Fruit fly (Drosophila melanogaster) whole organism, wandering third instar larva: ENCODE measurements around the gene TyrR.
A peak's percentile ranks its signal among the peaks of the same experiment; 100 is the strongest.

ENCODE experiments used
- Abd-B ChIP-seq: fragments of >200 bp; optimal IDR thresholded peaks from 2 replicates; lab custom pipeline; 2017; ENCODE audit warnings: missing biosample characterization, missing genetic modification characterization
- CG32264 ChIP-seq: fragments of 200-800 bp; sonication (Bioruptor generic); optimal IDR thresholded peaks from 2 replicates; lab custom pipeline; 2016; ENCODE audit warnings: missing biosample characterization, missing genetic modification characterization
- CG9705 ChIP-seq: fragments of 200-800 bp; sonication (Bioruptor generic); optimal IDR thresholded peaks from 2 replicates; lab custom pipeline; 2018; ENCODE audit warnings: missing biosample characterization, mild to moderate bottlenecking, missing genetic modification characterization
- CrebA ChIP-seq: fragments of 200-800 bp; sonication (Bioruptor generic); optimal IDR thresholded peaks from 2 replicates; lab custom pipeline; 2016; ENCODE audit warnings: missing biosample characterization, mild to moderate bottlenecking, missing genetic modification characterization, borderline replicate concordance
- Dfd ChIP-seq: fragments of >200 bp; optimal IDR thresholded peaks from 2 replicates; lab custom pipeline; 2017; ENCODE audit warnings: missing biosample characterization, missing genetic modification characterization
- Dif ChIP-seq: fragments of 200-275, 200-300 bp; sonication (Bioruptor generic); optimal IDR thresholded peaks from 2 replicates; lab custom pipeline; 2018; ENCODE audit warnings: missing biosample characterization, missing genetic modification characterization; ENCODE audit not compliant: partially characterized antibody
- GATAd ChIP-seq: sonication (Bioruptor generic); optimal IDR thresholded peaks from 2 replicates; lab custom pipeline; 2016; ENCODE audit warnings: missing biosample characterization, missing genetic modification characterization
- HLH106 ChIP-seq: fragments of 200-800 bp; optimal IDR thresholded peaks from 3 replicates; lab custom pipeline; 2019; ENCODE audit warnings: missing biosample characterization, mild to moderate bottlenecking, missing genetic modification characterization, moderate library complexity
- Hnf4 ChIP-seq: fragments of 200-800 bp; sonication (Bioruptor generic); optimal IDR thresholded peaks from 2 replicates; lab custom pipeline; 2016; ENCODE audit warnings: missing biosample characterization, mild to moderate bottlenecking, missing genetic modification characterization
- Hr78 ChIP-seq: fragments of >200 bp; optimal IDR thresholded peaks from 2 replicates; lab custom pipeline; 2017; ENCODE audit warnings: missing biosample characterization, missing genetic modification characterization
- Jra ChIP-seq: sonication (Bioruptor generic); optimal IDR thresholded peaks from 2 replicates; lab custom pipeline; 2016; ENCODE audit warnings: missing biosample characterization, missing genetic modification characterization
- Myc ChIP-seq: fragments of >200 bp; optimal IDR thresholded peaks from 2 replicates; lab custom pipeline; 2017
- OdsH ChIP-seq: fragments of 200-800 bp; sonication (Bioruptor generic); optimal IDR thresholded peaks from 2 replicates; lab custom pipeline; 2016; ENCODE audit warnings: missing biosample characterization, mild to moderate bottlenecking, missing genetic modification characterization
- Rel ChIP-seq, 2 experiments: fragments of 200-800 bp; sonication (Bioruptor generic) in 1 of 2; optimal IDR thresholded peaks; 2 replicates in 1 of 2; 3 replicates in 1 of 2; lab custom pipeline; 2016 to 2019; ENCODE audit warnings: mild to moderate bottlenecking in 2 of 2, missing biosample characterization in 2 of 2, missing genetic modification characterization in 2 of 2, moderate library complexity in 1 of 2
- Sp1 ChIP-seq: fragments of 200-800 bp; sonication (Bioruptor generic); optimal IDR thresholded peaks from 3 replicates; lab custom pipeline; 2019; ENCODE audit warnings: missing biosample characterization, mild to moderate bottlenecking, missing genetic modification characterization, moderate library complexity
- Vsx2 ChIP-seq: fragments of 200-300, 225-300 bp; sonication (Bioruptor generic); optimal IDR thresholded peaks from 2 replicates; lab custom pipeline; 2018; ENCODE audit warnings: missing biosample characterization, missing genetic modification characterization; ENCODE audit not compliant: partially characterized antibody
- br ChIP-seq: fragments of 200-800 bp; sonication (Bioruptor generic); optimal IDR thresholded peaks from 2 replicates; lab custom pipeline; 2016; ENCODE audit warnings: missing biosample characterization, missing genetic modification characterization
- brk ChIP-seq: fragments of 200-800 bp; sonication (Bioruptor generic); optimal IDR thresholded peaks from 2 replicates; lab custom pipeline; 2016; ENCODE audit warnings: missing biosample characterization, mild to moderate bottlenecking, missing genetic modification characterization
- dl ChIP-seq, 2 experiments: fragments of 175-275, 200-275 bp in 1 of 2; fragments of 200-275 bp in 1 of 2; sonication (Bioruptor generic); optimal IDR thresholded peaks; lab custom pipeline; 2018; ENCODE audit warnings: mild to moderate bottlenecking in 2 of 2, missing biosample characterization in 2 of 2, missing genetic modification characterization in 2 of 2, moderate library complexity in 2 of 2; ENCODE audit not compliant: partially characterized antibody in 2 of 2, insufficient read depth in 1 of 2
- dmrt93B ChIP-seq: fragments of 200-800 bp; sonication (Bioruptor generic); optimal IDR thresholded peaks from 2 replicates; lab custom pipeline; 2018; ENCODE audit warnings: missing biosample characterization, mild to moderate bottlenecking, missing genetic modification characterization
- dsf ChIP-seq: sonication (Bioruptor generic); optimal IDR thresholded peaks from 2 replicates; lab custom pipeline; 2016; ENCODE audit warnings: missing biosample characterization, missing genetic modification characterization, borderline replicate concordance
- ey ChIP-seq: fragments of 200-800 bp; sonication (Bioruptor generic); optimal IDR thresholded peaks from 2 replicates; lab custom pipeline; 2016; ENCODE audit warnings: missing biosample characterization, missing genetic modification characterization
- foxo ChIP-seq, 2 experiments: fragments of 200-800 bp; sonication (Bioruptor generic); optimal IDR thresholded peaks; 2 replicates in 1 of 2; 3 replicates in 1 of 2; lab custom pipeline; 2016 to 2017; ENCODE audit warnings: missing biosample characterization in 2 of 2, missing genetic modification characterization in 2 of 2
- fru ChIP-seq: fragments of 200-800 bp; sonication (Bioruptor generic); optimal IDR thresholded peaks from 3 replicates; lab custom pipeline; 2016; ENCODE audit warnings: missing biosample characterization, mild to moderate bottlenecking, missing genetic modification characterization
- h ChIP-seq: fragments of 200-800 bp; sonication (Bioruptor generic); optimal IDR thresholded peaks from 3 replicates; lab custom pipeline; 2016; ENCODE audit warnings: missing biosample characterization, mild to moderate bottlenecking, missing genetic modification characterization
- jim ChIP-seq: fragments of 175-275, 200-325 bp; sonication (Bioruptor generic); optimal IDR thresholded peaks from 2 replicates; lab custom pipeline; 2016; ENCODE audit warnings: missing biosample characterization, mild to moderate bottlenecking, missing genetic modification characterization
- lola ChIP-seq: fragments of >200 bp; optimal IDR thresholded peaks from 2 replicates; lab custom pipeline; 2017; ENCODE audit warnings: missing biosample characterization, missing genetic modification characterization
- pan ChIP-seq: fragments of >200 bp; optimal IDR thresholded peaks from 2 replicates; lab custom pipeline; 2017
- psq ChIP-seq: fragments of 200-800 bp; sonication (Bioruptor generic); optimal IDR thresholded peaks from 3 replicates; lab custom pipeline; 2017; ENCODE audit warnings: missing biosample characterization, mild to moderate bottlenecking, missing genetic modification characterization, moderate library complexity
- sage ChIP-seq: fragments of 200-800 bp; sonication (Bioruptor generic); optimal IDR thresholded peaks from 2 replicates; lab custom pipeline; 2016; ENCODE audit warnings: missing biosample characterization, mild to moderate bottlenecking, missing genetic modification characterization
- sv ChIP-seq: fragments of 200-800 bp; sonication (Bioruptor generic); optimal IDR thresholded peaks from 3 replicates; lab custom pipeline; 2016; ENCODE audit warnings: missing biosample characterization, missing genetic modification characterization
- tai ChIP-seq: sonication (Bioruptor generic); optimal IDR thresholded peaks from 2 replicates; lab custom pipeline; 2016; ENCODE audit warnings: missing biosample characterization, missing genetic modification characterization
- usp ChIP-seq: fragments of >200 bp; optimal IDR thresholded peaks from 2 replicates; lab custom pipeline; 2017; ENCODE audit warnings: missing biosample characterization, missing genetic modification characterization
- woc ChIP-seq: sonication (Bioruptor generic); optimal IDR thresholded peaks from 2 replicates; lab custom pipeline; 2016; ENCODE audit warnings: missing biosample characterization, mild to moderate bottlenecking, missing genetic modification characterization

Gene TyrR

DNA sequence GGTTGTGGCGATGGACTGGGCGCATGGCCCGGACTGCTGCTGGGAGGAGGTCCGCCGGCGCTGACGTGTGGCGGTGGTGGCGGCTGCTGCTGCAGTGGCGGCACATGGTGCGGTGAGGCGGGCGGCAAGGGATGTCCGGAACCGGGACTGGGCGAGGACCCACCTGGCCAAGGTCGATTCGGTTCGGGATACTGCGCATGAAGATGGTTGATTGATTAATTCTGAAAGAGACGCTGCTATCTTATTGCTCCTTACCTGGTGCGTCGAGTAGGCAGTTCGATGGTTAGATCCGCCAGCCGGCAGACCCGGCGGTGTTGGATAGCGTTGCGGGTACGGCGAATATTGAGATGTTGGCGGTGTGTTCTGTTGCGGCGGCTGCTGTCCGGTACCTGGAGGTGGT lies 55.2 kb downstream of the TyrR start:
- TF ChIP-seq Dfd (GFP tag; lab: Kevin White, UChicago) (peak; percentile 31), Jra (GFP tag; lab: Kevin White, UChicago) (no peak), Dif (GFP tag; lab: Kevin White, UChicago) (no peak), h (GFP tag; lab: Kevin White, UChicago) (no peak)

DNA sequence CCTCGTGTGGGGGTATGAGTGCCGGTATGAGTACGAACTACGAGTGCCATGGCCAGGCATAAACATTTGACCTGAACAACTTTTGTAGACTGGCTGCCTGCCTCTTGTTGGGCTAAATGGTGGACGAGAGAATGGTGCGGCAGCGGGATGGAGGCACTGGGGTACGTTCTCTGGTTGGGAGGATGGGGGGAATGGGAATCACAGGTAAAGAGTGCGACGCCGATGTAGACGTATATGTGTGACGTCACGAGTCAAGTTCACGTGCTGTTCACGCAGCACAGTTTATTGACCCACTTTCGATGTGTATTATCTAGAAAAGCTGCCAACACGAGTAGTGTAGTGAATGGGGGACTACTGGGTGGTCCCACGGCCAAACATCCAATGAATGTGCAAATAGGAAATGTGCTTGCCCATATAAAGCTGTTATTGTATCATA lies 56.0 kb downstream of the TyrR start:
- TF ChIP-seq CrebA, result no peak
- TF ChIP-seq Hnf4, result no peak
- TF ChIP-seq GATAd (GFP tag; lab: Kevin White, UChicago), result no peak
- TF ChIP-seq jim (GFP tag; lab: Kevin White, UChicago), result no peak
- no peak for TF ChIP-seq Sp1 (GFP tag; lab: Kevin White, UChicago)
- TF ChIP-seq brk (GFP tag; lab: Kevin White, UChicago), result no peak
- no peak for TF ChIP-seq Dfd (GFP tag; lab: Kevin White, UChicago)
- TF ChIP-seq Vsx2 (GFP tag; lab: Kevin White, UChicago), result no peak

DNA sequence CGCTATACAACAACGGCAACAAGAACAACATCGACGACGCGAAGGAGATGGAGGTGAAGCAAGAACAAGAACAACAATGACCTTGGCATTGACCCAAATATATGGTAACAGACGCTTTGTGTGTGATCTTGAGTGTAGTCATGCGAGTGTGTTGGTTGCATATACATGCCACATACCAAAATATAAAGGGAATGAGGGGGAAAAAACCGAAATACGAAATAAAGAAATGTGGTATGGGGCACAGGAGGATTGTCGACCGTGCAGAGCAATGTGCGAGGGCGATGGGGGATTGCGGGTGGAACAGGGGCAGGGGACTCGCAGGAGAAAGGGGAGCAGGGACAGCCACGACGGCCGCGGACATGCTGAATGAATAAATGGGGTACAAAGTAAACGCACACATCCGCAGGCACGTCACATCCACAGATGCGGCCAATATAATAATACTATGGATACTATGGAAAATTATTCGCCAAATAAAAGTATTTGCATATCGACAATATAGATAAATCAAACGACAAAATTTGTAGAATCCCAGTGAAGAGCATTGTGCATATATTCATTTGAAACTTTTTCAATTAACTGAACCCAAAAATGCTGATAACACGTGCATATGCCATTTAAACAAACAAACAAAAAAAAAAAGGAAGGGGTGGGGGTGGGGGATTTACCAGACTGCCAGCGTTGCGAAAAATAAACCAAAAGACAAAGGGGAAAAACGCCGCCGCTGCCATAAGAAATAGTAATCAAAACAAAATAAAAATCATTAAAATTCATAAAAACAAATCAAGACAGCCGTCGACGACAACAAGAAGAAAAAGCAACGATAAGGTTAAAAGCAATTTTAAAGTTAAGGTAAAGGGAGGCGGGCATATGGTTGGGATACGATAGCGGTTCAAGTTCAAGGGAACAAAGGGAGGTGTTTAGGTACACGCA lies 56.8 kb downstream of the TyrR start:
- TF ChIP-seq dmrt93B (GFP tag; lab: Kevin White, UChicago), result no peak
- no peak for TF ChIP-seq dsf
- peak; percentile 22 for TF ChIP-seq jim (GFP tag; lab: Kevin White, UChicago)
- TF ChIP-seq Hnf4, result peak; percentile 25
- TF ChIP-seq psq (GFP tag; lab: Kevin White, UChicago), result peak; percentile 87
- TF ChIP-seq OdsH (GFP tag; lab: Kevin White, UChicago), result peak; percentile 37
- TF ChIP-seq CrebA, result peak; percentile 90
- TF ChIP-seq tai (GFP tag; lab: Kevin White, UChicago), result peak; percentile 13
- TF ChIP-seq fru (GFP tag; lab: Kevin White, UChicago), result peak; percentile 13
- peak; percentile 19 for TF ChIP-seq woc (GFP tag; lab: Kevin White, UChicago)
- TF ChIP-seq foxo (GFP tag; optimal IDR thresholded peaks at IDR 0.05; lab: Kevin White, UChicago), result peak in 1 of 2 experiments; percentile 17
- no peak for TF ChIP-seq GATAd (GFP tag; lab: Kevin White, UChicago)
- TF ChIP-seq h (GFP tag; lab: Kevin White, UChicago), result peak; percentile 52
- peak; percentile 25 for TF ChIP-seq brk (GFP tag; lab: Kevin White, UChicago)
- no peak for TF ChIP-seq sv (GFP tag; lab: Kevin White, UChicago)
- TF ChIP-seq Rel (GFP tag; optimal IDR thresholded peaks at IDR 0.05; lab: Kevin White, UChicago), result no peak
- TF ChIP-seq Rel (tag; optimal IDR thresholded peaks at IDR 0.05; lab: Kevin White, UChicago), result peak; percentile 90
- TF ChIP-seq, all 38 proteins: peak for 12

dm6 chr3R:17705140-17705539 lies 57.8 kb downstream of the TyrR start:
- TF ChIP-seq Rel (GFP tag; optimal IDR thresholded peaks at IDR 0.05; lab: Kevin White, UChicago) (no peak), Rel (tag; optimal IDR thresholded peaks at IDR 0.05; lab: Kevin White, UChicago) (peak; percentile 93), Vsx2 (GFP tag; lab: Kevin White, UChicago) (no peak), CG32264 (GFP tag; lab: Kevin White, UChicago) (no peak)

DNA sequence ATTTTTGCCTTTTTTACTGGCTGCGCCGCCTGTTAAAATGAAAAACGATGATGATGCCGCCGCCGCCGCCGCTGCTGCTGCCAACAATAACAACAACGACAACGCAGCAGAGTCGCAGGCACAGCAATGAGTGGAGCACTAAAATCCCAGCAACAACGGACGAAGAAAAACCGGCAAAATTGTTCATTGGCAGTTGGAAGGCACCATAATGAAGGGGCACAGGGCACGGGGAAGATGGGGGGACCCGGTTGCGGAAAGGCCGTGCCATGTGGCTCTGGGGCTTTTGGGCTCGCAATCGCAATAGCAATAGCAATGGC lies 58.5 kb downstream of the TyrR start:
- TF ChIP-seq tai (GFP tag; lab: Kevin White, UChicago), result no peak
- no peak for TF ChIP-seq lola (GFP tag; lab: Kevin White, UChicago)
- TF ChIP-seq br (GFP tag; lab: Kevin White, UChicago), result no peak
- no peak for TF ChIP-seq OdsH (GFP tag; lab: Kevin White, UChicago)
- TF ChIP-seq fru (GFP tag; lab: Kevin White, UChicago), result peak; percentile 54
- no peak for TF ChIP-seq Hr78
- no peak for TF ChIP-seq Dif (GFP tag; lab: Kevin White, UChicago)
- TF ChIP-seq h (GFP tag; lab: Kevin White, UChicago), result no peak
- no peak for TF ChIP-seq dsf
- TF ChIP-seq dmrt93B (GFP tag; lab: Kevin White, UChicago), result no peak
- TF ChIP-seq woc (GFP tag; lab: Kevin White, UChicago), result no peak
- no peak for TF ChIP-seq HLH106
- no peak for TF ChIP-seq foxo (GFP tag; optimal IDR thresholded peaks at IDR 0.05; lab: Kevin White, UChicago)
- no peak for TF ChIP-seq Myc (lab: Kevin White, UChicago)
- no peak for TF ChIP-seq usp (GFP tag; lab: Kevin White, UChicago)
- no peak for TF ChIP-seq ey (GFP tag; lab: Kevin White, UChicago)
- TF ChIP-seq jim (GFP tag; lab: Kevin White, UChicago), result no peak
- TF ChIP-seq Sp1 (GFP tag; lab: Kevin White, UChicago), result no peak
- TF ChIP-seq GATAd (GFP tag; lab: Kevin White, UChicago), result no peak
- no peak for TF ChIP-seq Rel (GFP tag; optimal IDR thresholded peaks at IDR 0.05; lab: Kevin White, UChicago)
- TF ChIP-seq Rel (tag; optimal IDR thresholded peaks at IDR 0.05; lab: Kevin White, UChicago), result peak; percentile 41
- TF ChIP-seq dl (GFP tag; optimal IDR thresholded peaks at IDR 0.05; lab: Kevin White, UChicago; ENCODE audit: insufficient read depth in 1 of 2, partially characterized antibody in 2 of 2), result peak in 1 of 2 experiments; percentile 14
- TF ChIP-seq sage (GFP tag; lab: Kevin White, UChicago), result no peak
- TF ChIP-seq pan, result no peak
- TF ChIP-seq CG9705 (GFP tag; lab: Kevin White, UChicago), result no peak
- no peak for TF ChIP-seq Dfd (GFP tag; lab: Kevin White, UChicago)
- no peak for TF ChIP-seq Abd-B (GFP tag; lab: Kevin White, UChicago)
- TF ChIP-seq brk (GFP tag; lab: Kevin White, UChicago), result no peak
